Worm (Caenorhabditis elegans) whole organism, midembryonic: ENCODE data around the gene abu-13.

Experiments used
- flt-1 ChIP-seq: fragments of 200-800 bp; sonication (Bioruptor generic); IDR thresholded peaks from 2 replicates; pipeline ENCODE4 v1.3.6; 2022; ENCODE audit warnings: missing genetic modification characterization, missing compliant biosample characterization
- ref-1 ChIP-seq: fragments of 200-800 bp; sonication (Bioruptor generic); conservative IDR thresholded peaks from 2 replicates; pipeline ENCODE4 v1.3.6; 2022; ENCODE audit warnings: missing genetic modification reagents, missing genetic modification characterization, missing compliant biosample characterization
- ztf-29 ChIP-seq: fragments of 200-800 bp; sonication (Bioruptor generic); IDR thresholded peaks from 2 replicates; pipeline ENCODE4 v1.3.6; 2022; ENCODE audit warnings: missing genetic modification reagents, missing genetic modification characterization, missing compliant biosample characterization

ce11 chrIII:6895166-6895565 is 50.5 kb downstream of the abu-13 start:
- TF ChIP-seq flt-1 (GFP tag; lab: Robert Waterston, UW), result no peak
- TF ChIP-seq ztf-29 (GFP tag; lab: Robert Waterston, UW), result no peak
- no peak for TF ChIP-seq ref-1
